Fruit fly (Drosophila melanogaster) whole organism, embryonic: ENCODE data around the gene CG6048.
A peak's percentile ranks its signal among the peaks of the same experiment; 100 is the strongest.

ENCODE experiments used
- ATbp ChIP-seq: fragments of 200-800 bp; sonication (Bioruptor generic); optimal IDR thresholded peaks from 2 replicates; lab custom pipeline; 2017; ENCODE audit warnings: missing biosample characterization, mild to moderate bottlenecking, missing genetic modification characterization, missing genetic modification reagents
- CG1024 ChIP-seq: fragments of 200-800 bp; sonication (Bioruptor generic); IDR thresholded peaks from 2 replicates; pipeline ENCODE4 v1.3.6; 2022; ENCODE audit warnings: missing biosample characterization, missing genetic modification characterization
- CG10431 ChIP-seq: fragments of 200-800 bp; sonication (Bioruptor generic); optimal IDR thresholded peaks from 3 replicates; lab custom pipeline; 2018; ENCODE audit warnings: missing biosample characterization, mild to moderate bottlenecking, missing genetic modification characterization
- CG11504 ChIP-seq: fragments of 200-800 bp; sonication (Bioruptor generic); optimal IDR thresholded peaks from 3 replicates; lab custom pipeline; 2019; ENCODE audit warnings: missing biosample characterization, mild to moderate bottlenecking, missing genetic modification characterization, moderate library complexity
- CG12219 ChIP-seq: fragments of 200-800 bp; sonication (Bioruptor generic); optimal IDR thresholded peaks from 3 replicates; lab custom pipeline; 2018; ENCODE audit warnings: missing biosample characterization, mild to moderate bottlenecking, missing genetic modification characterization
- CG13894 ChIP-seq: fragments of 200-800 bp; sonication (Bioruptor generic); optimal IDR thresholded peaks from 3 replicates; lab custom pipeline; 2018; ENCODE audit warnings: missing biosample characterization, mild to moderate bottlenecking, missing genetic modification characterization, moderate library complexity
- CG15073 ChIP-seq: fragments of 200-800 bp; sonication (Bioruptor generic); optimal IDR thresholded peaks from 2 replicates; lab custom pipeline; 2016; ENCODE audit warnings: missing biosample characterization, missing genetic modification characterization
- CG15479 ChIP-seq: fragments of 200-800 bp; sonication (Bioruptor generic); optimal IDR thresholded peaks from 3 replicates; lab custom pipeline; 2019; ENCODE audit warnings: missing biosample characterization, mild to moderate bottlenecking, missing genetic modification characterization, moderate library complexity
- CG17912 ChIP-seq: fragments of 200-800 bp; sonication (Bioruptor generic); optimal IDR thresholded peaks from 2 replicates; lab custom pipeline; 2018; ENCODE audit warnings: missing biosample characterization, mild to moderate bottlenecking, missing genetic modification characterization
- CG2875 ChIP-seq: fragments of 200-800 bp; sonication (Bioruptor generic); optimal IDR thresholded peaks from 2 replicates; lab custom pipeline; 2017; ENCODE audit warnings: missing biosample characterization, mild to moderate bottlenecking, missing genetic modification characterization, missing genetic modification reagents
- CG34224 ChIP-seq: fragments of 200-800 bp; sonication (Bioruptor generic); IDR thresholded peaks from 3 replicates; pipeline ENCODE4 v1.3.6; 2022; ENCODE audit warnings: missing biosample characterization, missing genetic modification characterization; ENCODE audit not compliant: partially characterized antibody
- CG4404 ChIP-seq: fragments of 200-800 bp; sonication (Bioruptor generic); IDR thresholded peaks from 2 replicates; pipeline ENCODE4 v1.3.6; 2022; ENCODE audit warnings: missing biosample characterization, missing genetic modification characterization
- CG4854 ChIP-seq: fragments of 200-800 bp; sonication (Bioruptor generic); optimal IDR thresholded peaks from 2 replicates; lab custom pipeline; 2016; ENCODE audit warnings: missing biosample characterization, missing genetic modification characterization, inconsistent platforms
- CG6791 ChIP-seq: fragments of 200-800 bp; sonication (Bioruptor generic); IDR thresholded peaks from 3 replicates; pipeline ENCODE4 v1.3.6; 2022; ENCODE audit warnings: missing biosample characterization, missing genetic modification characterization; ENCODE audit not compliant: partially characterized antibody
- Deaf1 ChIP-seq: fragments of 200-800 bp; optimal IDR thresholded peaks from 3 replicates; lab custom pipeline; 2019; ENCODE audit warnings: missing biosample characterization, mild to moderate bottlenecking, missing genetic modification characterization, moderate library complexity
- Hr78 ChIP-seq, 2 experiments: fragments of 200-800 bp in 1 of 2; fragments of >200 bp in 1 of 2; sonication (Bioruptor generic) in 1 of 2; optimal IDR thresholded peaks; 2 replicates each; lab custom pipeline; 2017 to 2019; ENCODE audit warnings: missing biosample characterization in 2 of 2, missing genetic modification characterization in 2 of 2, mild to moderate bottlenecking in 1 of 2, moderate library complexity in 1 of 2
- Mrtf ChIP-seq: fragments of 200-800 bp; sonication (Bioruptor generic); IDR thresholded peaks from 3 replicates; pipeline ENCODE4 v1.3.6; 2022; ENCODE audit warnings: missing biosample characterization, missing genetic modification characterization
- Tbp ChIP-seq: fragments of >200 bp; optimal IDR thresholded peaks from 2 replicates; lab custom pipeline; 2018; ENCODE audit warnings: missing biosample characterization, missing genetic modification characterization
- Trl ChIP-seq, 3 experiments: fragments of >200 bp in 2 of 3; fragments of 200-800 bp in 1 of 3; sonication (Bioruptor generic) in 1 of 3; optimal IDR thresholded peaks; 2 replicates in 1 of 3; 3 replicates in 2 of 3; lab custom pipeline; 2016 to 2017; ENCODE audit warnings: missing biosample characterization in 1 of 3, missing genetic modification characterization in 1 of 3
- Xbp1 ChIP-seq: fragments of 200-800 bp; sonication (Bioruptor generic); optimal IDR thresholded peaks from 3 replicates; lab custom pipeline; 2016; ENCODE audit warnings: missing biosample characterization, mild to moderate bottlenecking, missing genetic modification characterization
- aop ChIP-seq: fragments of 200-800 bp; sonication (Bioruptor generic); IDR thresholded peaks from 2 replicates; pipeline ENCODE4 v1.3.6; 2022; ENCODE audit warnings: missing biosample characterization, missing genetic modification characterization
- ara ChIP-seq: fragments of 200-800 bp; sonication (Bioruptor generic); IDR thresholded peaks from 2 replicates; pipeline ENCODE4 v1.3.6; 2022; ENCODE audit warnings: missing biosample characterization, missing genetic modification characterization
- ase ChIP-seq: fragments of 200-800 bp; sonication (Bioruptor generic); IDR thresholded peaks from 3 replicates; pipeline ENCODE4 v1.3.6; 2022; ENCODE audit warnings: missing biosample characterization, missing genetic modification characterization
- bsh ChIP-seq, 2 experiments: fragments of 200-800 bp; sonication (Bioruptor generic); optimal IDR thresholded peaks; 2 replicates each; lab custom pipeline; 2017 to 2018; ENCODE audit warnings: mild to moderate bottlenecking in 2 of 2, missing biosample characterization in 2 of 2, missing genetic modification characterization in 2 of 2, moderate library complexity in 1 of 2
- cas ChIP-seq: fragments of 200-800 bp; sonication (Bioruptor generic); IDR thresholded peaks from 2 replicates; pipeline ENCODE4 v1.3.6; 2022; ENCODE audit warnings: missing biosample characterization, missing genetic modification characterization
- cato ChIP-seq: fragments of 200-800 bp; sonication (Bioruptor generic); optimal IDR thresholded peaks from 2 replicates; lab custom pipeline; 2016; ENCODE audit warnings: missing biosample characterization, missing genetic modification characterization, borderline replicate concordance
- crp ChIP-seq, 2 experiments: fragments of 200-800 bp; sonication (Bioruptor generic); optimal IDR thresholded peaks; 2 replicates in 1 of 2; 3 replicates in 1 of 2; lab custom pipeline; 2017; ENCODE audit warnings: missing biosample characterization in 2 of 2, missing genetic modification characterization in 2 of 2, mild to moderate bottlenecking in 1 of 2, moderate library complexity in 1 of 2
- exex ChIP-seq: fragments of 200-800 bp; sonication (Bioruptor generic); optimal IDR thresholded peaks from 4 replicates; lab custom pipeline; 2018; ENCODE audit warnings: missing biosample characterization, mild to moderate bottlenecking, missing genetic modification characterization, moderate library complexity
- gfzf ChIP-seq: fragments of 200-800 bp; sonication (Bioruptor generic); optimal IDR thresholded peaks from 2 replicates; lab custom pipeline; 2016; ENCODE audit warnings: missing biosample characterization, mild to moderate bottlenecking, missing genetic modification characterization, moderate library complexity
- grn ChIP-seq: fragments of 200-800 bp; sonication (Bioruptor generic); optimal IDR thresholded peaks from 3 replicates; lab custom pipeline; 2017; ENCODE audit warnings: missing biosample characterization, missing genetic modification characterization
- luna ChIP-seq: fragments of 200-800 bp; sonication (Bioruptor generic); optimal IDR thresholded peaks from 2 replicates; lab custom pipeline; 2016; ENCODE audit warnings: missing biosample characterization, missing genetic modification characterization
- mirr ChIP-seq: fragments of 200-800 bp; sonication (Bioruptor generic); optimal IDR thresholded peaks from 3 replicates; lab custom pipeline; 2018; ENCODE audit warnings: missing biosample characterization, mild to moderate bottlenecking, missing genetic modification characterization
- nau ChIP-seq: fragments of 200-800 bp; sonication (Bioruptor generic); optimal IDR thresholded peaks from 3 replicates; lab custom pipeline; 2017; ENCODE audit warnings: missing biosample characterization, mild to moderate bottlenecking, missing genetic modification characterization, missing genetic modification reagents
- onecut ChIP-seq: fragments of 200-800 bp; sonication (Bioruptor generic); IDR thresholded peaks from 2 replicates; pipeline ENCODE4 v1.3.6; 2022; ENCODE audit warnings: missing biosample characterization, missing genetic modification characterization
- org-1 ChIP-seq: fragments of 200-800 bp; sonication (Bioruptor generic); optimal IDR thresholded peaks from 2 replicates; lab custom pipeline; 2017; ENCODE audit warnings: missing biosample characterization, missing genetic modification characterization
- pfk ChIP-seq: fragments of 200-800 bp; sonication (Bioruptor generic); optimal IDR thresholded peaks from 2 replicates; lab custom pipeline; 2018; ENCODE audit warnings: missing biosample characterization, mild to moderate bottlenecking, missing genetic modification characterization, moderate library complexity
- phol ChIP-seq: fragments of 200-800 bp; sonication (Bioruptor generic); optimal IDR thresholded peaks from 3 replicates; lab custom pipeline; 2018; ENCODE audit warnings: missing biosample characterization, mild to moderate bottlenecking, missing genetic modification characterization, moderate library complexity
- pnt ChIP-seq: fragments of 200-800 bp; sonication (Bioruptor generic); optimal IDR thresholded peaks from 3 replicates; lab custom pipeline; 2016; ENCODE audit warnings: missing biosample characterization, missing genetic modification characterization
- ranshi ChIP-seq: fragments of 200-800 bp; sonication (Bioruptor generic); IDR thresholded peaks from 2 replicates; pipeline ENCODE4 v1.3.6; 2022; ENCODE audit warnings: missing biosample characterization, missing genetic modification characterization
- repo ChIP-seq: fragments of 200-800 bp; sonication (Bioruptor generic); optimal IDR thresholded peaks from 2 replicates; lab custom pipeline; 2016; ENCODE audit warnings: missing biosample characterization, missing genetic modification characterization
- schlank ChIP-seq: fragments of 200-800 bp; sonication (Bioruptor generic); optimal IDR thresholded peaks from 2 replicates; lab custom pipeline; 2018; ENCODE audit warnings: missing biosample characterization, mild to moderate bottlenecking, missing genetic modification characterization
- sens ChIP-seq: fragments of 200-800 bp; sonication (Bioruptor generic); peaks from one replicate; lab custom pipeline; 2016; ENCODE audit warnings: missing biosample characterization, missing genetic modification characterization
- sim ChIP-seq: fragments of 200-800 bp; sonication (Bioruptor generic); IDR thresholded peaks from 2 replicates; pipeline ENCODE4 v1.3.6; 2022; ENCODE audit warnings: missing biosample characterization, missing genetic modification characterization
- sr ChIP-seq: fragments of 200-800 bp; sonication (Bioruptor generic); IDR thresholded peaks from 3 replicates; pipeline ENCODE4 v1.3.6; 2022; ENCODE audit warnings: missing biosample characterization, missing genetic modification characterization
- sug ChIP-seq: fragments of 200-800 bp; optimal IDR thresholded peaks from 2 replicates; lab custom pipeline; 2019; ENCODE audit warnings: missing biosample characterization, mild to moderate bottlenecking, missing genetic modification characterization, moderate library complexity
- unc-4 ChIP-seq: fragments of 200-800 bp; sonication (Bioruptor generic); IDR thresholded peaks from 2 replicates; pipeline ENCODE4 v1.3.6; 2022; ENCODE audit warnings: missing biosample characterization, missing genetic modification characterization; ENCODE audit not compliant: partially characterized antibody
- wek ChIP-seq: fragments of 200-800 bp; sonication (Bioruptor generic); optimal IDR thresholded peaks from 3 replicates; lab custom pipeline; 2018; ENCODE audit warnings: missing biosample characterization, mild to moderate bottlenecking, missing genetic modification characterization, moderate library complexity

Gene CG6048

dm6 chrX:5988088-5988987, 36.0 kb downstream of the CG6048 start, which contains the start of gene CG5966 (continued):
- TF ChIP-seq Hr78 (GFP tag; optimal IDR thresholded peaks at IDR 0.05; lab: Kevin White, UChicago) (peak in 1 of 2 experiments; percentile 22), Deaf1 (tag; lab: Kevin White, UChicago) (peak; percentile 92), grn (GFP tag; lab: Kevin White, UChicago) (peak; percentile 85), Xbp1 (GFP tag; lab: Kevin White, UChicago) (no peak), onecut (GFP tag; lab: Robert Waterston, UW) (no peak), sug (tag; lab: Kevin White, UChicago) (peak; percentile 21), CG10431 (GFP tag; lab: Kevin White, UChicago) (no peak), nau (GFP tag; lab: Kevin White, UChicago) (no peak), CG15479 (GFP tag; lab: Kevin White, UChicago) (no peak), exex (peak; percentile 41), sim (no peak), CG4854 (GFP tag; lab: Kevin White, UChicago) (no peak), CG34224 (GFP tag; lab: Robert Waterston, UW) (no peak), Tbp (GFP tag; lab: Kevin White, UChicago) (no peak), Mrtf (GFP tag; lab: Robert Waterston, UW) (no peak), CG12219 (GFP tag; lab: Kevin White, UChicago) (no peak), ase (GFP tag; lab: Robert Waterston, UW) (no peak), cas (no peak), cato (GFP tag; lab: Kevin White, UChicago) (no peak), CG4404 (GFP tag; lab: Robert Waterston, UW) (no peak), ATbp (GFP tag; lab: Kevin White, UChicago) (no peak), CG6791 (GFP tag; lab: Robert Waterston, UW) (0 out of 3 replicates have a peak, but pooled peaks have one; percentile 6), CG17912 (GFP tag; lab: Kevin White, UChicago) (no peak), schlank (tag; lab: Kevin White, UChicago) (no peak), wek (GFP tag; lab: Kevin White, UChicago) (no peak), bsh (GFP tag; optimal IDR thresholded peaks at IDR 0.05; lab: Kevin White, UChicago) (peak in 1 of 2 experiments; percentile 48), ranshi (GFP tag; lab: Robert Waterston, UW) (no peak), unc-4 (GFP tag; lab: Robert Waterston, UW) (no peak), CG2875 (GFP tag; lab: Kevin White, UChicago) (no peak), CG13894 (tag; lab: Kevin White, UChicago) (peak; percentile 18), sr (peak; percentile 53; the same call in 1 of the 3 replicates), aop (GFP tag; lab: Robert Waterston, UW) (no peak), org-1 (GFP tag; lab: Kevin White, UChicago) (no peak), gfzf (no peak), crp (GFP tag; optimal IDR thresholded peaks at IDR 0.05; lab: Kevin White, UChicago) (peak in 1 of 2 experiments; percentile 18), CG15073 (GFP tag; lab: Kevin White, UChicago) (no peak), Trl (optimal IDR thresholded peaks at IDR 0.05; lab: Kevin White, UChicago) (peak in 1 of 2 experiments; percentile 12), Trl (GFP tag; optimal IDR thresholded peaks at IDR 0.05; lab: Kevin White, UChicago) (no peak), ara (GFP tag; lab: Robert Waterston, UW) (no peak), CG11504 (tag; lab: Kevin White, UChicago) (no peak), sens (peak; percentile 5), pfk (GFP tag; lab: Kevin White, UChicago) (no peak), repo (GFP tag; lab: Kevin White, UChicago) (no peak), pnt (GFP tag; lab: Kevin White, UChicago) (no peak), luna (GFP tag; lab: Kevin White, UChicago) (no peak), phol (no peak), mirr (no peak), CG1024 (no peak)
